Worm (Caenorhabditis elegans) whole organism, young adult: ENCODE results near the gene sand-1.

Experiments
- B0019.2 ChIP-seq: fragments of 200-800 bp; sonication (Bioruptor generic); conservative IDR thresholded peaks from 2 replicates; pipeline ENCODE4 v1.3.6; 2022; ENCODE audit warnings: missing genetic modification reagents, missing genetic modification characterization, missing compliant biosample characterization
- B0035.1 ChIP-seq: sonication (generic microtip); optimal IDR thresholded peaks from 2 replicates; lab custom pipeline; 2016; ENCODE audit warnings: missing genetic modification characterization, mild to moderate bottlenecking, missing compliant biosample characterization, missing genotype, missing genetic modification reagents
- D2030.7 ChIP-seq: fragments of 200-800 bp; sonication (Bioruptor generic); IDR thresholded peaks from 2 replicates; pipeline ENCODE4 v1.3.6; 2022; ENCODE audit warnings: missing genetic modification reagents, missing genetic modification characterization, missing compliant biosample characterization
- F39B2.1 ChIP-seq: fragments of 200-800 bp; sonication (Bioruptor generic); IDR thresholded peaks from 2 replicates; pipeline ENCODE4 v1.3.6; 2022; ENCODE audit warnings: missing genetic modification reagents, missing genetic modification characterization, missing compliant biosample characterization
- F55B11.4 ChIP-seq: sonication (generic microtip); optimal IDR thresholded peaks from 2 replicates; lab custom pipeline; 2016; ENCODE audit warnings: missing compliant biosample characterization, missing genetic modification characterization, borderline replicate concordance; ENCODE audit not compliant: insufficient read depth
- akir-1 ChIP-seq: fragments of 200-800 bp; sonication (Bioruptor generic); optimal IDR thresholded peaks from 2 replicates; lab custom pipeline; 2018; ENCODE audit warnings: mild to moderate bottlenecking, missing genetic modification characterization, moderate library complexity, missing compliant biosample characterization
- aptf-2 ChIP-seq: fragments of 200-800 bp; sonication (Bioruptor generic); conservative IDR thresholded peaks from 2 replicates; pipeline ENCODE4 v1.3.6; 2022; ENCODE audit warnings: missing genetic modification reagents, missing genetic modification characterization, missing compliant biosample characterization
- cebp-1 ChIP-seq, 2 experiments: fragments of 200-800 bp in 1 of 2; sonication (Bioruptor generic) in 1 of 2; sonication (generic microtip) in 1 of 2; IDR thresholded peaks in 1 of 2; optimal IDR thresholded peaks in 1 of 2; 2 replicates each; pipeline versions ENCODE4 v1.3.6 to Lab custom; 2017 to 2022; ENCODE audit warnings: missing compliant biosample characterization in 2 of 2, missing genetic modification characterization in 2 of 2, mild to moderate bottlenecking in 1 of 2, missing genetic modification reagents in 1 of 2, moderate library complexity in 1 of 2
- ets-4 ChIP-seq: fragments of 200-800 bp; sonication (Bioruptor generic); optimal IDR thresholded peaks from 2 replicates; lab custom pipeline; 2018; ENCODE audit warnings: mild to moderate bottlenecking, missing genetic modification characterization, missing compliant biosample characterization
- hmg-1.2 ChIP-seq: fragments of 200-800 bp; sonication (Bioruptor generic); IDR thresholded peaks from 2 replicates; pipeline ENCODE4 v1.3.6; 2022; ENCODE audit warnings: missing genetic modification reagents, missing genetic modification characterization, missing compliant biosample characterization
- lin-40 ChIP-seq: sonication (generic microtip); optimal IDR thresholded peaks from 2 replicates; lab custom pipeline; 2016; ENCODE audit warnings: missing genetic modification characterization, mild to moderate bottlenecking, missing compliant biosample characterization, missing genotype, missing genetic modification reagents
- lin-54 ChIP-seq: fragments of 200-800 bp; sonication (Bioruptor generic); optimal IDR thresholded peaks from 2 replicates; lab custom pipeline; 2018; ENCODE audit warnings: mild to moderate bottlenecking, missing genetic modification characterization, missing compliant biosample characterization
- mxl-1 ChIP-seq: sonication (generic microtip); optimal IDR thresholded peaks from 2 replicates; lab custom pipeline; 2016; ENCODE audit warnings: missing genetic modification characterization, missing compliant biosample characterization
- nfya-1 ChIP-seq: sonication (generic microtip); optimal IDR thresholded peaks from 2 replicates; lab custom pipeline; 2017; ENCODE audit warnings: antibody characterized with exemption, missing compliant biosample characterization, missing genetic modification characterization, borderline replicate concordance; ENCODE audit not compliant: insufficient read depth
- pbrm-1 ChIP-seq: fragments of 200-800 bp; sonication (Bioruptor generic); IDR thresholded peaks from 2 replicates; pipeline ENCODE4 v1.3.6; 2022; ENCODE audit warnings: missing genetic modification reagents, missing genetic modification characterization, missing compliant biosample characterization
- snpc-1.1 ChIP-seq: sonication (generic microtip); optimal IDR thresholded peaks from 2 replicates; lab custom pipeline; 2017; ENCODE audit warnings: missing genetic modification characterization, mild to moderate bottlenecking, missing compliant biosample characterization, antibody characterized with exemption, moderate library complexity, missing genotype, missing genetic modification reagents; ENCODE audit not compliant: insufficient read depth
- tbx-9 ChIP-seq: sonication (generic microtip); optimal IDR thresholded peaks from 2 replicates; lab custom pipeline; 2016; ENCODE audit warnings: borderline replicate concordance, missing genetic modification characterization, inconsistent platforms, missing compliant biosample characterization
- ztf-18 ChIP-seq: sonication (generic microtip); optimal IDR thresholded peaks from 2 replicates; lab custom pipeline; 2016; ENCODE audit warnings: missing genotype, mild to moderate bottlenecking, missing genetic modification characterization, missing compliant biosample characterization
- ztf-26 ChIP-seq: sonication (generic microtip); optimal IDR thresholded peaks from 2 replicates; lab custom pipeline; 2017; ENCODE audit warnings: missing genetic modification characterization, missing compliant biosample characterization

sand-1 gene

ce11 chrIV:5405345-5405744, 38.7 kb downstream of the sand-1 start, which contains the start of gene ZK616.61:
Gene ZK616.61, plus strand, starts transcription at chrIV:5405645.
- no peak for TF ChIP-seq B0019.2 (GFP tag; lab: Robert Waterston, UW)
- TF ChIP-seq snpc-1.1 (tag; lab: Kevin White, UChicago): no peak
- TF ChIP-seq mxl-1: no peak
- no peak for TF ChIP-seq aptf-2 (GFP tag; lab: Robert Waterston, UW)
- TF ChIP-seq pbrm-1: no peak
- no peak for TF ChIP-seq F55B11.4 (tag; lab: Kevin White, UChicago)

ce11 chrIV:5409112-5409511, 42.4 kb downstream of the sand-1 start:
- TF ChIP-seq akir-1 (GFP tag; lab: Kevin White, UChicago) (no peak), ztf-18 (tag; lab: Kevin White, UChicago) (no peak)

- TF ChIP-seq lin-40 (tag; lab: Kevin White, UChicago) (no peak), tbx-9 (tag; lab: Kevin White, UChicago) (no peak), lin-54 (GFP tag; lab: Kevin White, UChicago) (no peak), aptf-2 (GFP tag; lab: Robert Waterston, UW) (no peak)
These were observed 44.5 kb downstream of the sand-1 start, which contains the start of gene ZK616.65 for ce11 chrIV:5411120-5411519. Gene ZK616.65, minus strand, starts transcription at chrIV:5411220.

- TF ChIP-seq B0035.1 (tag; lab: Kevin White, UChicago) (no peak), ets-4 (GFP tag; lab: Kevin White, UChicago) (no peak), snpc-1.1 (tag; lab: Kevin White, UChicago) (no peak), cebp-1 (GFP tag; IDR thresholded peaks at IDR 0.05; lab: Robert Waterston, UW) (no peak), cebp-1 (tag; optimal IDR thresholded peaks at IDR 0.05; lab: Kevin White, UChicago) (no peak), ztf-26 (tag; lab: Kevin White, UChicago) (no peak), F39B2.1 (GFP tag; lab: Robert Waterston, UW) (no peak), D2030.7 (GFP tag; lab: Robert Waterston, UW) (no peak)
These were observed 45.1 kb downstream of the sand-1 start, which contains the start of gene ZK616.8 for ce11 chrIV:5411641-5412337. Gene ZK616.8, minus strand, starts transcription at chrIV:5412193.

- no peak for TF ChIP-seq nfya-1
- TF ChIP-seq hmg-1.2 (GFP tag; lab: Robert Waterston, UW): peak; percentile 64
These were observed 49.0 kb downstream of the sand-1 start, which contains the start of gene spp-7 for ce11 chrIV:5415696-5416095. Gene spp-7, minus strand, starts transcription at chrIV:5415796.
